Worm (Caenorhabditis elegans): Measurements from ENCODE around the gene grdn-1.

grdn-1 gene

DNA sequence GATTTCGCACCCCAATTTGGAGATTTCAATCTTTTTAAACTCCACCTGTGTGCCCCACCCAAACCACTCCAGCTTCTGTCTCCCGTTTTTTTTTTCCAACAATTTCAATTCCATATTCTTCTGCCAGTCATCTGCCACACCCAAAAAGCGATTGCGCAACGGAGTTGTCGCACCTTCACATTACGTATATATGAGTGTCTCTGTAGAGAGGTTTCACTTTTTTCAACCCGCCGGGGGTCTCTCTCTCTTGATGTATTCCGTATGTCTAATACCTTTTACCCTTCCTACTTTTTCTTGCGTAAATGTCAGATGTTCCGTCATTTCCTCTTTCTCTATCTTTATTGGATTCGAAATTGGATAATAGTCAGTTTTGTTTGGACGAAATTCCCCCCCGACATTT is 5.6 kb upstream of the grdn-1 start:
- TF ChIP-seq cog-1 (tag; optimal IDR thresholded peaks at IDR 0.05), result no peak
- TF ChIP-seq T22C8.4 (GFP tag; IDR thresholded peaks at IDR 0.05), result no peak
- no peak for TF ChIP-seq tab-1 (GFP tag; IDR thresholded peaks at IDR 0.05)
- TF ChIP-seq med-1 (GFP tag; optimal IDR thresholded peaks at IDR 0.05; ENCODE audit: insufficient read depth), result no peak
- TF ChIP-seq ztf-23 (GFP tag; IDR thresholded peaks at IDR 0.05), result no peak
- TF ChIP-seq klf-2 (GFP tag; conservative IDR thresholded peaks at IDR 0.05), result no peak
- no peak for TF ChIP-seq flt-1 (GFP tag; IDR thresholded peaks at IDR 0.05)
- no peak for TF ChIP-seq ref-1 (GFP tag; conservative IDR thresholded peaks at IDR 0.05)
- no peak for TF ChIP-seq ztf-29 (GFP tag; IDR thresholded peaks at IDR 0.05)

- TF ChIP-seq T22C8.4 (GFP tag; IDR thresholded peaks at IDR 0.05), result no peak
- no peak for TF ChIP-seq ztf-23 (GFP tag; IDR thresholded peaks at IDR 0.05)
- TF ChIP-seq ref-1 (GFP tag; conservative IDR thresholded peaks at IDR 0.05), result no peak
- TF ChIP-seq flt-1 (GFP tag; IDR thresholded peaks at IDR 0.05), result no peak
- TF ChIP-seq med-1 (GFP tag; optimal IDR thresholded peaks at IDR 0.05; ENCODE audit: insufficient read depth), result no peak
- TF ChIP-seq ztf-29 (GFP tag; IDR thresholded peaks at IDR 0.05), result peak; percentile 81
These were observed 4.6 kb upstream of the grdn-1 start for ce11 chrV:18587936-18588335.

ce11 chrV:18589585-18589984 is 3.0 kb upstream of the grdn-1 start:
- TF ChIP-seq flt-1 (GFP tag; IDR thresholded peaks at IDR 0.05) (0 out of 2 replicates have a peak, but pooled peaks have one; percentile 55), ztf-29 (GFP tag; IDR thresholded peaks at IDR 0.05) (no peak), ztf-23 (GFP tag; IDR thresholded peaks at IDR 0.05) (no peak), cog-1 (tag; optimal IDR thresholded peaks at IDR 0.05) (peak; percentile 71), ref-1 (GFP tag; conservative IDR thresholded peaks at IDR 0.05) (no peak), klf-2 (GFP tag; conservative IDR thresholded peaks at IDR 0.05) (no peak), med-1 (GFP tag; optimal IDR thresholded peaks at IDR 0.05; ENCODE audit: insufficient read depth) (no peak), tab-1 (GFP tag; IDR thresholded peaks at IDR 0.05) (0 out of 2 replicates have a peak, but pooled peaks have one; percentile 33), T22C8.4 (GFP tag; IDR thresholded peaks at IDR 0.05) (peak; percentile 78)

- TF ChIP-seq tab-1 (GFP tag; IDR thresholded peaks at IDR 0.05) (no peak), cog-1 (tag; optimal IDR thresholded peaks at IDR 0.05) (peak; percentile 2), ref-1 (GFP tag; conservative IDR thresholded peaks at IDR 0.05) (no peak), T22C8.4 (GFP tag; IDR thresholded peaks at IDR 0.05) (no peak), med-1 (GFP tag; optimal IDR thresholded peaks at IDR 0.05; ENCODE audit: insufficient read depth) (no peak), klf-2 (GFP tag; conservative IDR thresholded peaks at IDR 0.05) (no peak), flt-1 (GFP tag; IDR thresholded peaks at IDR 0.05) (0 out of 2 replicates have a peak, but pooled peaks have one; percentile 38), ztf-23 (GFP tag; IDR thresholded peaks at IDR 0.05) (0 out of 2 replicates have a peak, but pooled peaks have one; percentile 8), ztf-29 (GFP tag; IDR thresholded peaks at IDR 0.05) (no peak)
These were observed 3.7 kb downstream of the grdn-1 start for ce11 chrV:18596240-18596639.

ce11 chrV:18597779-18598178 is 5.2 kb downstream of the grdn-1 start:
- TF ChIP-seq T22C8.4 (GFP tag; IDR thresholded peaks at IDR 0.05) (no peak), ztf-29 (GFP tag; IDR thresholded peaks at IDR 0.05) (peak; percentile 76)

ce11 chrV:18605510-18605909 is 13.0 kb downstream of the grdn-1 start:
- TF ChIP-seq med-1 (GFP tag; optimal IDR thresholded peaks at IDR 0.05; ENCODE audit: insufficient read depth) (no peak), T22C8.4 (GFP tag; IDR thresholded peaks at IDR 0.05) (peak; percentile 65), ztf-29 (GFP tag; IDR thresholded peaks at IDR 0.05) (no peak), klf-2 (GFP tag; conservative IDR thresholded peaks at IDR 0.05) (no peak), flt-1 (GFP tag; IDR thresholded peaks at IDR 0.05) (no peak)

- TF ChIP-seq ztf-29 (GFP tag; IDR thresholded peaks at IDR 0.05), result 0 out of 2 replicates have a peak, but pooled peaks have one; percentile 58
- TF ChIP-seq T22C8.4 (GFP tag; IDR thresholded peaks at IDR 0.05), result no peak
- no peak for TF ChIP-seq med-1 (GFP tag; optimal IDR thresholded peaks at IDR 0.05; ENCODE audit: insufficient read depth)
These were observed 20.6 kb downstream of the grdn-1 start for ce11 chrV:18613164-18613563.

ce11 chrV:18614498-18614897 is 21.9 kb downstream of the grdn-1 start:
- peak; percentile 14 for TF ChIP-seq cog-1 (tag; optimal IDR thresholded peaks at IDR 0.05)
- TF ChIP-seq ztf-29 (GFP tag; IDR thresholded peaks at IDR 0.05), result no peak
- TF ChIP-seq T22C8.4 (GFP tag; IDR thresholded peaks at IDR 0.05), result peak; percentile 60
- no peak for TF ChIP-seq klf-2 (GFP tag; conservative IDR thresholded peaks at IDR 0.05)
- no peak for TF ChIP-seq med-1 (GFP tag; optimal IDR thresholded peaks at IDR 0.05; ENCODE audit: insufficient read depth)

DNA sequence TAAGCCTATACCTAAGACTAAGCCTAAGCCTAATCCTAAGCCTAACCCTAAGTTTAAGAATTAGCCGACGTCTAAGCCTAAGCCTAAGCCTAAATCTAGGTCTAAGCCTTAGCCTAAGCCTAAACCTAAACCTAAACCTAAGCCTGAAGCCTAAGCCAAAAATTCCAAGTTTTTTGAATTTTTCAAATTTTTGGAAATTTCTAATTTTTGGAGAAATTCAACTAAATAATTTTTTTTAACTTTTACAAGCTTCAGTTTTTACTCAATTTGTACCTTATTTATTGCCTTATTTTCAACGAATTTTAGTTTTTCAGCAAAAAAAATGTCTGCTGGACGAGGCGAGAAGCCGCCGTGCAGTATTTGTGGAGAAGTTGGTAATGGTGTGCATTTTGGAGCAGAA is 23.7 kb downstream of the grdn-1 start, which contains the start of gene nhr-70:
nhr-70 (plus strand) TSS at position 301 of the 400 bp plus-strand sequence.
- no peak for TF ChIP-seq med-1 (GFP tag; optimal IDR thresholded peaks at IDR 0.05; ENCODE audit: insufficient read depth)
- TF ChIP-seq T22C8.4 (GFP tag; IDR thresholded peaks at IDR 0.05), result no peak
- TF ChIP-seq tab-1 (GFP tag; IDR thresholded peaks at IDR 0.05), result no peak

DNA sequence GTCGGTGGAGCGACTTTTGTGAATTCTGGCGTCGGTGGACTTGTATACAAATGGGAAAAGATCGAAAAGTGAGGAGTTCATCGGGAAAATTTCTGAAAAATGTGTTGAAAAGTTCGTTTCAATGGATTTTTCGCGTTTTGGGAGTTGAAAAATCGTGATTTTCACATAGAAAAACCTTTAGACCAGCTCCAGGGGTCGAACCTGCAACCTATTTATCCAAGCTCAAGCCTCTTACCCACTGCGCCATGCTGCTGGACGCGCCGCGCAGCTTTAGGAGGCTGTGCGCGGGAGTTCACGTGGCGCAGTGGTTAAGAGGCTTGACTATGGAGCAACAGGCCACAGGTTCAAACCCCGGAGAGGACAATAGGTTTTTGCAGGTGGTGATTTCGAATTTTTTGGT is 29.9 kb downstream of the grdn-1 start, which contains the start of gene Y69H2.1:
Y69H2.1 (minus strand) TSS at position 101 of the 400 bp plus-strand sequence.
- TF ChIP-seq cog-1 (tag; optimal IDR thresholded peaks at IDR 0.05) (no peak), ref-1 (GFP tag; conservative IDR thresholded peaks at IDR 0.05) (no peak), T22C8.4 (GFP tag; IDR thresholded peaks at IDR 0.05) (no peak), med-1 (GFP tag; optimal IDR thresholded peaks at IDR 0.05; ENCODE audit: insufficient read depth) (no peak), tab-1 (GFP tag; IDR thresholded peaks at IDR 0.05) (no peak), ztf-23 (GFP tag; IDR thresholded peaks at IDR 0.05) (no peak), flt-1 (GFP tag; IDR thresholded peaks at IDR 0.05) (no peak)

- TF ChIP-seq flt-1 (GFP tag; IDR thresholded peaks at IDR 0.05), result no peak
- no peak for TF ChIP-seq klf-2 (GFP tag; conservative IDR thresholded peaks at IDR 0.05)
- no peak for TF ChIP-seq T22C8.4 (GFP tag; IDR thresholded peaks at IDR 0.05)
- no peak for TF ChIP-seq ztf-29 (GFP tag; IDR thresholded peaks at IDR 0.05)
These were observed 34.2 kb downstream of the grdn-1 start, which contains the start of gene Y69H2.15 for ce11 chrV:18626764-18627163. Y69H2.15 (minus strand) TSS chrV:18626864.

Measured in whole organism, midembryonic.